Fruit fly (Drosophila melanogaster) whole organism, embryonic: ENCODE data around the gene CG8281.

Experiments used
- Adf1 ChIP-seq: fragments of 200-800 bp; sonication (Bioruptor generic); IDR thresholded peaks from 2 replicates; pipeline ENCODE4 v1.3.6; 2022; ENCODE audit warnings: missing biosample characterization, missing genetic modification characterization
- Bdp1 ChIP-seq: fragments of 200-800 bp; sonication (Bioruptor generic); optimal IDR thresholded peaks from 3 replicates; lab custom pipeline; 2016; ENCODE audit warnings: missing biosample characterization, missing genetic modification characterization
- Blimp-1 ChIP-seq: fragments of 200-800 bp; sonication (Bioruptor generic); optimal IDR thresholded peaks from 3 replicates; lab custom pipeline; 2018; ENCODE audit warnings: missing biosample characterization, missing genetic modification characterization, mild to moderate bottlenecking, moderate library complexity, missing genetic modification reagents
- CG10431 ChIP-seq: fragments of 200-800 bp; sonication (Bioruptor generic); optimal IDR thresholded peaks from 3 replicates; lab custom pipeline; 2018; ENCODE audit warnings: missing biosample characterization, mild to moderate bottlenecking, missing genetic modification characterization
- CG12219 ChIP-seq: fragments of 200-800 bp; sonication (Bioruptor generic); optimal IDR thresholded peaks from 3 replicates; lab custom pipeline; 2018; ENCODE audit warnings: missing biosample characterization, mild to moderate bottlenecking, missing genetic modification characterization
- CG12391 ChIP-seq: fragments of 200-800 bp; sonication (Bioruptor generic); optimal IDR thresholded peaks from 3 replicates; lab custom pipeline; 2018; ENCODE audit warnings: missing biosample characterization, mild to moderate bottlenecking, missing genetic modification characterization, moderate library complexity
- CG12942 ChIP-seq: fragments of 200-800 bp; sonication (Bioruptor generic); optimal IDR thresholded peaks from 3 replicates; lab custom pipeline; 2016; ENCODE audit warnings: missing biosample characterization, missing genetic modification characterization
- CG13775 ChIP-seq: fragments of 200-800 bp; sonication (Bioruptor generic); optimal IDR thresholded peaks from 3 replicates; lab custom pipeline; 2017; ENCODE audit warnings: missing biosample characterization, mild to moderate bottlenecking, missing genetic modification characterization
- CG15011 ChIP-seq: fragments of 200-800 bp; sonication (Bioruptor generic); optimal IDR thresholded peaks from 3 replicates; lab custom pipeline; 2018; ENCODE audit warnings: missing biosample characterization, mild to moderate bottlenecking, missing genetic modification characterization
- CG1529 ChIP-seq: fragments of 200-800 bp; sonication (Bioruptor generic); optimal IDR thresholded peaks from 3 replicates; lab custom pipeline; 2018; ENCODE audit warnings: missing biosample characterization, missing genetic modification characterization
- CG1602 ChIP-seq: fragments of 200-800 bp; sonication (Bioruptor generic); optimal IDR thresholded peaks from 3 replicates; lab custom pipeline; 2016; ENCODE audit warnings: missing biosample characterization, missing genetic modification characterization
- CG1603 ChIP-seq: fragments of 200-800 bp; sonication (Bioruptor generic); optimal IDR thresholded peaks from 2 replicates; lab custom pipeline; 2019; ENCODE audit warnings: missing biosample characterization, mild to moderate bottlenecking, missing genetic modification characterization, moderate library complexity
- CG16863 ChIP-seq: fragments of 200-800 bp; sonication (Bioruptor generic); optimal IDR thresholded peaks from 3 replicates; lab custom pipeline; 2016; ENCODE audit warnings: missing biosample characterization, missing genetic modification characterization
- CG17186 ChIP-seq: fragments of 200-800 bp; sonication (Bioruptor generic); optimal IDR thresholded peaks from 3 replicates; lab custom pipeline; 2017; ENCODE audit warnings: missing biosample characterization, missing genetic modification reagents, missing genetic modification characterization
- CG2875 ChIP-seq: fragments of 200-800 bp; sonication (Bioruptor generic); optimal IDR thresholded peaks from 2 replicates; lab custom pipeline; 2017; ENCODE audit warnings: missing biosample characterization, mild to moderate bottlenecking, missing genetic modification characterization, missing genetic modification reagents
- CG31224 ChIP-seq: fragments of 200-800 bp; sonication (Bioruptor generic); IDR thresholded peaks from 2 replicates; pipeline ENCODE4 v1.3.6; 2022; ENCODE audit warnings: missing biosample characterization, missing genetic modification characterization
- CG32767 ChIP-seq: fragments of 200-800 bp; sonication (Bioruptor generic); IDR thresholded peaks from 2 replicates; pipeline ENCODE4 v1.3.6; 2022; ENCODE audit warnings: missing biosample characterization, missing genetic modification characterization
- CG3407 ChIP-seq: fragments of 200-800 bp; sonication (Bioruptor generic); optimal IDR thresholded peaks from 2 replicates; lab custom pipeline; 2018; ENCODE audit warnings: missing biosample characterization, mild to moderate bottlenecking, missing genetic modification characterization
- CG4282 ChIP-seq: fragments of 200-800 bp; sonication (Bioruptor generic); optimal IDR thresholded peaks from 2 replicates; lab custom pipeline; 2016; ENCODE audit warnings: missing biosample characterization, missing genetic modification characterization
- CG4424 ChIP-seq: fragments of 200-800 bp; sonication (Bioruptor generic); optimal IDR thresholded peaks from 3 replicates; lab custom pipeline; 2016; ENCODE audit warnings: missing biosample characterization, missing genetic modification characterization
- CG8478 ChIP-seq: fragments of >200 bp; optimal IDR thresholded peaks from 2 replicates; lab custom pipeline; 2018
- D19A ChIP-seq: fragments of 200-800 bp; optimal IDR thresholded peaks from 3 replicates; lab custom pipeline; 2019; ENCODE audit warnings: missing biosample characterization, mild to moderate bottlenecking, missing genetic modification characterization, moderate library complexity
- Dad ChIP-seq: fragments of 200-800 bp; sonication (Bioruptor generic); optimal IDR thresholded peaks from 3 replicates; lab custom pipeline; 2016; ENCODE audit warnings: missing biosample characterization, missing genetic modification characterization
- Dll ChIP-seq: fragments of 200-800 bp; sonication (Bioruptor generic); IDR thresholded peaks from 4 replicates; pipeline ENCODE4 v1.3.6; 2022; ENCODE audit warnings: missing biosample characterization, missing genetic modification characterization; ENCODE audit not compliant: partially characterized antibody
- E2f2 ChIP-seq: fragments of 200-800 bp; sonication (Bioruptor generic); IDR thresholded peaks from 2 replicates; pipeline ENCODE4 v1.3.6; 2022; ENCODE audit warnings: missing biosample characterization, missing genetic modification characterization
- Ets65A ChIP-seq: fragments of 200-800 bp; sonication (Bioruptor generic); peaks from one replicate; lab custom pipeline; 2016; ENCODE audit warnings: missing biosample characterization, missing genetic modification characterization
- Med ChIP-seq: fragments of 200-800 bp; sonication (Bioruptor generic); peaks from one replicate; lab custom pipeline; 2016; ENCODE audit warnings: missing biosample characterization, missing genetic modification characterization, mild to moderate bottlenecking, inconsistent platforms, moderate library complexity
- NK7.1 ChIP-seq: fragments of 200-800 bp; sonication (Bioruptor generic); optimal IDR thresholded peaks from 3 replicates; lab custom pipeline; 2016; ENCODE audit warnings: missing biosample characterization, missing genetic modification characterization
- Sin3A ChIP-seq: fragments of >200 bp; optimal IDR thresholded peaks from 2 replicates; lab custom pipeline; 2018
- Sry-δ ChIP-seq: fragments of 200-800 bp; sonication (Bioruptor generic); optimal IDR thresholded peaks from 2 replicates; lab custom pipeline; 2016; ENCODE audit warnings: missing biosample characterization, missing genetic modification characterization
- Trl ChIP-seq, 3 experiments: fragments of >200 bp in 2 of 3; fragments of 200-800 bp in 1 of 3; sonication (Bioruptor generic) in 1 of 3; optimal IDR thresholded peaks; 2 replicates in 1 of 3; 3 replicates in 2 of 3; lab custom pipeline; 2016 to 2017; ENCODE audit warnings: missing biosample characterization in 1 of 3, missing genetic modification characterization in 1 of 3
- abd-A ChIP-seq: fragments of 200-800 bp; sonication (Bioruptor generic); optimal IDR thresholded peaks from 3 replicates; lab custom pipeline; 2019; ENCODE audit warnings: missing biosample characterization, mild to moderate bottlenecking, missing genetic modification characterization, moderate library complexity
- ap ChIP-seq: fragments of 200-800 bp; sonication (Bioruptor generic); IDR thresholded peaks from 2 replicates; pipeline ENCODE4 v1.3.6; 2022; ENCODE audit warnings: missing biosample characterization, missing genetic modification characterization
- bab2 ChIP-seq: fragments of 200-800 bp; sonication (Bioruptor generic); optimal IDR thresholded peaks from 2 replicates; lab custom pipeline; 2016; ENCODE audit warnings: missing biosample characterization, missing genetic modification characterization
- cg ChIP-seq: fragments of 200-800 bp; sonication (Bioruptor generic); optimal IDR thresholded peaks from 3 replicates; lab custom pipeline; 2019; ENCODE audit warnings: missing biosample characterization, mild to moderate bottlenecking, missing genetic modification characterization, moderate library complexity
- chinmo ChIP-seq: fragments of 200-800 bp; sonication (Bioruptor generic); IDR thresholded peaks from 4 replicates; pipeline ENCODE4 v1.3.6; 2022; ENCODE audit warnings: missing biosample characterization, missing genetic modification characterization; ENCODE audit not compliant: partially characterized antibody
- danr ChIP-seq: fragments of 200-800 bp; sonication (Bioruptor generic); IDR thresholded peaks from 2 replicates; pipeline ENCODE4 v1.3.6; 2022; ENCODE audit warnings: missing biosample characterization, missing genetic modification characterization
- eyg ChIP-seq: fragments of 200-800 bp; sonication (Bioruptor generic); optimal IDR thresholded peaks from 3 replicates; lab custom pipeline; 2016; ENCODE audit warnings: missing biosample characterization, missing genetic modification characterization
- gcm2 ChIP-seq: fragments of 200-800 bp; sonication (Bioruptor generic); optimal IDR thresholded peaks from 2 replicates; lab custom pipeline; 2016; ENCODE audit warnings: missing biosample characterization, missing genetic modification characterization
- nmo ChIP-seq: fragments of 200-800 bp; sonication (Bioruptor generic); optimal IDR thresholded peaks from 2 replicates; lab custom pipeline; 2018; ENCODE audit warnings: missing biosample characterization, mild to moderate bottlenecking, missing genetic modification characterization, moderate library complexity
- p53 ChIP-seq: fragments of 200-800 bp; sonication (Bioruptor generic); optimal IDR thresholded peaks from 2 replicates; lab custom pipeline; 2016; ENCODE audit warnings: missing biosample characterization, missing genetic modification characterization
- pb ChIP-seq: fragments of 200-800 bp; sonication (Bioruptor generic); optimal IDR thresholded peaks from 3 replicates; lab custom pipeline; 2016; ENCODE audit warnings: missing biosample characterization, missing genetic modification characterization
- scrt ChIP-seq: fragments of 200-800 bp; sonication (Bioruptor generic); optimal IDR thresholded peaks from 2 replicates; lab custom pipeline; 2018; ENCODE audit warnings: missing biosample characterization, mild to moderate bottlenecking, missing genetic modification characterization, moderate library complexity
- seq ChIP-seq: fragments of 200-800 bp; sonication (Bioruptor generic); IDR thresholded peaks from 2 replicates; pipeline ENCODE4 v1.3.6; 2022; ENCODE audit warnings: missing biosample characterization, missing genetic modification characterization
- twi ChIP-seq: fragments of 200-800 bp; optimal IDR thresholded peaks from 2 replicates; lab custom pipeline; 2019; ENCODE audit warnings: missing biosample characterization, mild to moderate bottlenecking, missing genetic modification characterization, moderate library complexity
- tx ChIP-seq: fragments of 200-800 bp; sonication (Bioruptor generic); optimal IDR thresholded peaks from 2 replicates; lab custom pipeline; 2016; ENCODE audit warnings: missing biosample characterization, missing genetic modification characterization
- zfh2 ChIP-seq: fragments of 200-800 bp; sonication (Bioruptor generic); optimal IDR thresholded peaks from 2 replicates; lab custom pipeline; 2016; ENCODE audit warnings: missing biosample characterization, missing genetic modification characterization

CG8281 gene

dm6 chr3L:7863267-7863765 is 48.9 kb upstream of the CG8281 start:
- TF ChIP-seq D19A: no peak
- TF ChIP-seq CG31224 (GFP tag; lab: Robert Waterston, UW): no peak
- no peak for TF ChIP-seq CG13775 (GFP tag; lab: Kevin White, UChicago)
- TF ChIP-seq CG1602 (GFP tag; lab: Kevin White, UChicago): no peak
- TF ChIP-seq CG1603: no peak
- TF ChIP-seq eyg (GFP tag; lab: Kevin White, UChicago): no peak
- TF ChIP-seq nmo: no peak
- no peak for TF ChIP-seq CG10431
- no peak for TF ChIP-seq CG1529 (GFP tag; lab: Kevin White, UChicago)
- TF ChIP-seq zfh2 (GFP tag; lab: Kevin White, UChicago): no peak
- no peak for TF ChIP-seq CG4282 (GFP tag; lab: Kevin White, UChicago)
- TF ChIP-seq CG12391 (tag; lab: Kevin White, UChicago): no peak
- TF ChIP-seq abd-A (tag; lab: Kevin White, UChicago): peak; percentile 25
- TF ChIP-seq NK7.1 (GFP tag; lab: Kevin White, UChicago): no peak
- no peak for TF ChIP-seq CG3407 (GFP tag; lab: Kevin White, UChicago)
- TF ChIP-seq pb (GFP tag; lab: Kevin White, UChicago): no peak
- TF ChIP-seq cg (GFP tag; lab: Kevin White, UChicago): peak; percentile 16
- no peak for TF ChIP-seq CG4424 (GFP tag; lab: Kevin White, UChicago)
- no peak for TF ChIP-seq ap (GFP tag; lab: Robert Waterston, UW)
- peak; percentile 32 for TF ChIP-seq Med (GFP tag; lab: Kevin White, UChicago)
- TF ChIP-seq Sry-δ (GFP tag; lab: Kevin White, UChicago): no peak
- TF ChIP-seq Ets65A (GFP tag; lab: Kevin White, UChicago): peak; percentile 54
- TF ChIP-seq Sin3A (lab: Kevin White, UChicago): no peak
- no peak for TF ChIP-seq CG8478 (lab: Kevin White, UChicago)
- TF ChIP-seq seq (GFP tag; lab: Robert Waterston, UW): no peak
- TF ChIP-seq gcm2 (GFP tag; lab: Kevin White, UChicago): no peak
- no peak for TF ChIP-seq scrt (GFP tag; lab: Kevin White, UChicago)
- no peak for TF ChIP-seq E2f2 (GFP tag; lab: Robert Waterston, UW)
- TF ChIP-seq CG12219 (GFP tag; lab: Kevin White, UChicago): no peak
- TF ChIP-seq chinmo (GFP tag; lab: Robert Waterston, UW): peak; percentile 93; the same call in 3 of the 4 replicates
- no peak for TF ChIP-seq Bdp1 (GFP tag; lab: Kevin White, UChicago)
- no peak for TF ChIP-seq bab2 (GFP tag; lab: Kevin White, UChicago)
- TF ChIP-seq twi (tag; lab: Kevin White, UChicago): no peak
- TF ChIP-seq CG32767 (GFP tag; lab: Robert Waterston, UW): no peak
- no peak for TF ChIP-seq p53 (GFP tag; lab: Kevin White, UChicago)
- TF ChIP-seq Blimp-1 (GFP tag; lab: Kevin White, UChicago): no peak
- TF ChIP-seq Dll: no peak
- TF ChIP-seq Adf1: no peak
- TF ChIP-seq Trl (optimal IDR thresholded peaks at IDR 0.05; lab: Kevin White, UChicago): peak; percentile 10 to 53
- TF ChIP-seq Trl (GFP tag; optimal IDR thresholded peaks at IDR 0.05; lab: Kevin White, UChicago): no peak
- TF ChIP-seq CG15011: no peak
- TF ChIP-seq tx (GFP tag; lab: Kevin White, UChicago): no peak
- TF ChIP-seq danr (GFP tag; lab: Robert Waterston, UW): no peak
- no peak for TF ChIP-seq CG12942 (GFP tag; lab: Kevin White, UChicago)
- TF ChIP-seq CG2875 (GFP tag; lab: Kevin White, UChicago): no peak
- no peak for TF ChIP-seq CG17186 (GFP tag; lab: Kevin White, UChicago)
- TF ChIP-seq Dad: no peak
- no peak for TF ChIP-seq CG16863 (GFP tag; lab: Kevin White, UChicago)
